Worm (Caenorhabditis elegans): ENCODE data around the gene frm-7.

- TF ChIP-seq hlh-17 (GFP tag; optimal IDR thresholded peaks at IDR 0.05; ENCODE audit: borderline replicate concordance): no peak
- TF ChIP-seq snu-23 (GFP tag; optimal IDR thresholded peaks at IDR 0.05): no peak
- TF ChIP-seq lir-3 (tag; optimal IDR thresholded peaks at IDR 0.05; ENCODE audit: poor library complexity): no peak
- no peak for TF ChIP-seq tbx-2 (tag; optimal IDR thresholded peaks at IDR 0.05)
- TF ChIP-seq aly-2 (tag; optimal IDR thresholded peaks at IDR 0.05): no peak
- TF ChIP-seq zip-4 (GFP tag; optimal IDR thresholded peaks at IDR 0.05): no peak
- no peak for TF ChIP-seq nhr-76 (tag; optimal IDR thresholded peaks at IDR 0.05)
- no peak for TF ChIP-seq pqm-1 (tag; optimal IDR thresholded peaks at IDR 0.05)
- no peak for TF ChIP-seq lin-13 (GFP tag; optimal IDR thresholded peaks at IDR 0.05)
- no peak for TF ChIP-seq mep-1 (tag; optimal IDR thresholded peaks at IDR 0.05)
These were observed 14.8 kb downstream of the frm-7 start, which contains the start of gene R04F11.3 for ce11 chrV:12317080-12317479.

Data from whole organism, L1 larva.